Fruit fly (Drosophila melanogaster): Measurements from ENCODE around the gene CG43998.

The CG43998 gene

dm6 chr3R:23890886-23891285, 37.9 kb downstream of the CG43998 start, which contains the start of gene TfIIA-S:
TSS of gene TfIIA-S (minus strand) at chr3R:23891060.
- TF ChIP-seq Sox15 (GFP tag; optimal IDR thresholded peaks at IDR 0.05) (peak; percentile 27), esn (GFP tag; optimal IDR thresholded peaks at IDR 0.05) (peak; percentile 71), CG10631 (GFP tag; optimal IDR thresholded peaks at IDR 0.05) (peak; percentile 55), cyc (GFP tag; optimal IDR thresholded peaks at IDR 0.05) (peak; percentile 74), achi (GFP tag; optimal IDR thresholded peaks at IDR 0.05) (peak; percentile 64), CG6792 (GFP tag; optimal IDR thresholded peaks at IDR 0.05) (peak; percentile 23), CG3919 (GFP tag; optimal IDR thresholded peaks at IDR 0.05) (peak; percentile 71), CG8319 (GFP tag; optimal IDR thresholded peaks at IDR 0.05) (no peak), CG1621 (tag; optimal IDR thresholded peaks at IDR 0.05) (peak; percentile 65), CG31627 (GFP tag; optimal IDR thresholded peaks at IDR 0.05) (peak; percentile 82), Met (GFP tag; optimal IDR thresholded peaks at IDR 0.05) (no peak), ss (GFP tag; optimal IDR thresholded peaks at IDR 0.05) (peak in 1 of 2 experiments; percentile 25), lz (GFP tag; optimal IDR thresholded peaks at IDR 0.05) (peak; percentile 71), CG6163 (GFP tag; IDR thresholded peaks at IDR 0.05) (no peak), CG11902 (GFP tag; optimal IDR thresholded peaks at IDR 0.05) (peak; percentile 51), Hr39 (GFP tag; optimal IDR thresholded peaks at IDR 0.05) (peak; percentile 63), CG6276 (GFP tag; optimal IDR thresholded peaks at IDR 0.05) (no peak), salr (GFP tag; optimal IDR thresholded peaks at IDR 0.05) (peak in 1 of 2 experiments; percentile 34), CG6854 (GFP tag; optimal IDR thresholded peaks at IDR 0.05) (peak; percentile 29), Eip78C (GFP tag) (peak; percentile 59), CG11762 (GFP tag; optimal IDR thresholded peaks at IDR 0.05; ENCODE audit: insufficient read depth) (no peak), Sox14 (GFP tag; optimal IDR thresholded peaks at IDR 0.05) (peak; percentile 57), Ets21C (GFP tag; optimal IDR thresholded peaks at IDR 0.05) (peak; percentile 56), fd85E (GFP tag; optimal IDR thresholded peaks at IDR 0.05) (no peak), svp (GFP tag) (no peak)

- TF ChIP-seq CG3919 (GFP tag; optimal IDR thresholded peaks at IDR 0.05) (peak; percentile 17), CG6854 (GFP tag; optimal IDR thresholded peaks at IDR 0.05) (peak; percentile 57), CG6808 (GFP tag; optimal IDR thresholded peaks at IDR 0.05) (peak; percentile 4), Blimp-1 (GFP tag; optimal IDR thresholded peaks at IDR 0.05) (no peak), svp (GFP tag) (peak; percentile 76), CG6276 (GFP tag; optimal IDR thresholded peaks at IDR 0.05) (no peak), fkh (GFP tag; optimal IDR thresholded peaks at IDR 0.05) (peak; percentile 78), vri (GFP tag; optimal IDR thresholded peaks at IDR 0.05) (peak; percentile 8), fd85E (GFP tag; optimal IDR thresholded peaks at IDR 0.05) (peak; percentile 41), CG9139 (GFP tag; optimal IDR thresholded peaks at IDR 0.05) (peak; percentile 37), Sox14 (GFP tag; optimal IDR thresholded peaks at IDR 0.05) (peak; percentile 68), Eip75B (GFP tag; optimal IDR thresholded peaks at IDR 0.05) (peak; percentile 1), Eip78C (GFP tag) (peak; percentile 54), Smox (GFP tag; optimal IDR thresholded peaks at IDR 0.05) (no peak), dsx (GFP tag; optimal IDR thresholded peaks at IDR 0.05; ENCODE audit: poor library complexity, severe bottlenecking) (peak; percentile 56), Gug (GFP tag; IDR thresholded peaks at IDR 0.05) (no peak), CG3032 (tag; optimal IDR thresholded peaks at IDR 0.05) (peak; percentile 13), esn (GFP tag; optimal IDR thresholded peaks at IDR 0.05) (peak; percentile 15), ss (GFP tag; optimal IDR thresholded peaks at IDR 0.05) (peak in 1 of 2 experiments; percentile 1)
Measured at dm6 chr3R:23889922-23890321, 38.9 kb downstream of the CG43998 start, which contains the start of gene Pli. TSS of gene Pli (minus strand) at chr3R:23890052.

dm6 chr3R:23888273-23889220, 40.3 kb downstream of the CG43998 start:
- TF ChIP-seq dsx (GFP tag; optimal IDR thresholded peaks at IDR 0.05; ENCODE audit: poor library complexity, severe bottlenecking) (no peak), ss (GFP tag; optimal IDR thresholded peaks at IDR 0.05) (no peak), net (GFP tag; optimal IDR thresholded peaks at IDR 0.05) (no peak), CG11902 (GFP tag; optimal IDR thresholded peaks at IDR 0.05) (no peak), CG3919 (GFP tag; optimal IDR thresholded peaks at IDR 0.05) (peak; percentile 41), Eip75B (GFP tag; optimal IDR thresholded peaks at IDR 0.05) (peak; percentile 29), dac (GFP tag; optimal IDR thresholded peaks at IDR 0.05) (no peak), CG32006 (GFP tag; optimal IDR thresholded peaks at IDR 0.05) (peak; percentile 35), CG11762 (GFP tag; optimal IDR thresholded peaks at IDR 0.05; ENCODE audit: insufficient read depth) (no peak), CG8632 (GFP tag; optimal IDR thresholded peaks at IDR 0.05) (peak; percentile 11), CG1621 (tag; optimal IDR thresholded peaks at IDR 0.05) (no peak), Sox14 (GFP tag; optimal IDR thresholded peaks at IDR 0.05) (peak; percentile 15), Met (GFP tag; optimal IDR thresholded peaks at IDR 0.05) (peak; percentile 73), CG6792 (GFP tag; optimal IDR thresholded peaks at IDR 0.05) (peak; percentile 55), CG6854 (GFP tag; optimal IDR thresholded peaks at IDR 0.05) (peak; percentile 11), CG11294 (GFP tag; IDR thresholded peaks at IDR 0.05) (no peak), CG15336 (GFP tag; IDR thresholded peaks at IDR 0.05) (peak; percentile 46; the same call in 1 of the 2 replicates), topi (GFP tag; optimal IDR thresholded peaks at IDR 0.05) (peak; percentile 59), CG7368 (GFP tag; optimal IDR thresholded peaks at IDR 0.05) (peak; percentile 22), spab (GFP tag; optimal IDR thresholded peaks at IDR 0.05) (no peak)

All from whole organism, prepupa.